Fruit fly (Drosophila melanogaster): ENCODE data around the gene CG13445.

DNA sequence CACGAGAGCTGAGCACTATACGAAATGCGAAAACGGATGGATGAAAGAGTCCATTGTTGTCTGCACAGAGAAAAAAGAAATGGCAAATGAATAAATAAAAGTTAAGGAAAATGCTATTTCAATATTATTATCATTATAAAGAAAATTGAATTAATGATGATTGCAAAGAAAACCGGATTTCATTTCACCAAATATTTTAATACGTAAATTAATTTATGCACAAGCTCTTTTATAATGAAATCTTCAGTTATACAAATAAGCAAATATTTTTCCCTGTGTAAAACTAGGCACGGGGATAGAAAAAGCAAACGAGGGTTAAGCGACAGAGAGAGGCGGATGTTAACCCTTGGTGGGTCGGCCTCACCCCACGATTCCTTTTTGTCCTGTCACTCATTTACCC is 21.9 kb upstream of the CG13445 start:
- TF ChIP-seq Smox (GFP tag; optimal IDR thresholded peaks at IDR 0.05), result no peak
- TF ChIP-seq dsx (GFP tag; optimal IDR thresholded peaks at IDR 0.05; ENCODE audit: poor library complexity, severe bottlenecking), result no peak
- no peak for TF ChIP-seq fd59A (GFP tag; optimal IDR thresholded peaks at IDR 0.05)
- TF ChIP-seq fd85E (GFP tag; optimal IDR thresholded peaks at IDR 0.05), result no peak
- TF ChIP-seq CG7368 (GFP tag; optimal IDR thresholded peaks at IDR 0.05), result no peak
- no peak for TF ChIP-seq vri (GFP tag; optimal IDR thresholded peaks at IDR 0.05)
- no peak for TF ChIP-seq CG16779 (tag; optimal IDR thresholded peaks at IDR 0.05)
- TF ChIP-seq salr (GFP tag; optimal IDR thresholded peaks at IDR 0.05), result no peak
- TF ChIP-seq CG6276 (GFP tag; optimal IDR thresholded peaks at IDR 0.05), result no peak
- no peak for TF ChIP-seq OdsH (GFP tag; optimal IDR thresholded peaks at IDR 0.05)

Measured in whole organism, prepupa.